Worm (Caenorhabditis elegans): ENCODE results near the gene idh-1.
A peak's percentile ranks its signal among the peaks of the same experiment; 100 is the strongest.

The idh-1 gene

ce11 chrIV:9459224-9459781, 18.4 kb upstream of the idh-1 start, which contains the start of gene copb-2 (continued):
- TF ChIP-seq unc-86 (tag; optimal IDR thresholded peaks at IDR 0.05) (peak; percentile 34), lsy-2 (tag; optimal IDR thresholded peaks at IDR 0.05) (peak; percentile 71 to 82), lin-13 (GFP tag; optimal IDR thresholded peaks at IDR 0.05) (peak; percentile 49), snu-23 (GFP tag; optimal IDR thresholded peaks at IDR 0.05) (peak; percentile 72), nhr-90 (tag; optimal IDR thresholded peaks at IDR 0.05; ENCODE audit: poor library complexity) (peak; percentile 25), vab-15 (tag; optimal IDR thresholded peaks at IDR 0.05) (no peak), pax-3 (tag; optimal IDR thresholded peaks at IDR 0.05) (no peak), ceh-90 (tag; optimal IDR thresholded peaks at IDR 0.05) (no peak), mep-1 (tag; optimal IDR thresholded peaks at IDR 0.05) (peak; percentile 82), rnt-1 (tag; optimal IDR thresholded peaks at IDR 0.05) (peak; percentile 64), fkh-10 (GFP tag; optimal IDR thresholded peaks at IDR 0.05) (no peak), ces-1 (GFP tag; optimal IDR thresholded peaks at IDR 0.05) (no peak), lin-15B (tag; optimal IDR thresholded peaks at IDR 0.05) (no peak), skn-1 (tag; optimal IDR thresholded peaks at IDR 0.05) (peak; percentile 37), nhr-28 (tag; optimal IDR thresholded peaks at IDR 0.05) (no peak), aly-2 (tag; optimal IDR thresholded peaks at IDR 0.05) (no peak), unc-130 (tag; optimal IDR thresholded peaks at IDR 0.05) (no peak), nhr-11 (tag; optimal IDR thresholded peaks at IDR 0.05) (no peak), dsc-1 (tag; optimal IDR thresholded peaks at IDR 0.05) (peak; percentile 22), aha-1 (tag; optimal IDR thresholded peaks at IDR 0.05) (no peak), zag-1 (tag; optimal IDR thresholded peaks at IDR 0.05) (no peak), ama-1 (optimal IDR thresholded peaks at IDR 0.05) (no peak), nhr-85 (tag) (peak; percentile 63), nhr-20 (tag; optimal IDR thresholded peaks at IDR 0.05) (peak; percentile 59), fkh-4 (tag; optimal IDR thresholded peaks at IDR 0.05; ENCODE audit: borderline replicate concordance) (no peak), fos-1 (tag; optimal IDR thresholded peaks at IDR 0.05) (no peak), elt-3 (tag; optimal IDR thresholded peaks at IDR 0.05) (peak in 1 of 6 experiments; percentile 10), unc-62 (GFP tag; optimal IDR thresholded peaks at IDR 0.05) (no peak), tbx-2 (tag; optimal IDR thresholded peaks at IDR 0.05) (peak; percentile 40), nhr-19 (GFP tag; conservative IDR thresholded peaks at IDR 0.05) (no peak; the same call in none of the 2 replicates), nhr-76 (tag; optimal IDR thresholded peaks at IDR 0.05) (no peak), nhr-71 (tag; optimal IDR thresholded peaks at IDR 0.05) (peak; percentile 78), pag-3 (tag; optimal IDR thresholded peaks at IDR 0.05; ENCODE audit: borderline replicate concordance, insufficient read depth) (no peak), ztf-11 (tag; optimal IDR thresholded peaks at IDR 0.05) (no peak), fkh-8 (tag; optimal IDR thresholded peaks at IDR 0.05) (no peak), elt-2 (tag; optimal IDR thresholded peaks at IDR 0.05) (no peak), dpl-1 (GFP tag; optimal IDR thresholded peaks at IDR 0.05) (peak; percentile 40 to 74 (median 63)), ceh-82 (tag; optimal IDR thresholded peaks at IDR 0.05) (peak in 2 of 3 experiments; percentile 39 to 57), alr-1 (tag; optimal IDR thresholded peaks at IDR 0.05; ENCODE audit: borderline replicate concordance) (no peak), nhr-84 (tag; optimal IDR thresholded peaks at IDR 0.05) (no peak), hlh-4 (tag; optimal IDR thresholded peaks at IDR 0.05) (no peak), mab-9 (GFP tag; IDR thresholded peaks at IDR 0.05) (no peak), sup-37 (GFP tag; optimal IDR thresholded peaks at IDR 0.05) (no peak), F16B12.6 (tag; optimal IDR thresholded peaks at IDR 0.05) (peak; percentile 42), nhr-47 (tag; optimal IDR thresholded peaks at IDR 0.05) (peak; percentile 67), irx-1 (tag; optimal IDR thresholded peaks at IDR 0.05) (no peak)
